Worm (Caenorhabditis elegans) whole organism, L4 larva: ENCODE results near the gene T27E4.7.

ENCODE experiments used
- F37D6.2 ChIP-seq: sonication (generic microtip); optimal IDR thresholded peaks from 2 replicates; lab custom pipeline; 2016; ENCODE audit warnings: mild to moderate bottlenecking, missing genetic modification characterization, missing compliant biosample characterization
- Y75B8A.6 ChIP-seq: fragments of 200-800 bp; sonication (Bioruptor generic); IDR thresholded peaks from 2 replicates; pipeline ENCODE4 v1.3.6; 2022; ENCODE audit warnings: missing genetic modification reagents, missing genetic modification characterization, missing compliant biosample characterization
- aha-1 ChIP-seq: fragments of 150-350 bp; peaks from one replicate; lab custom pipeline; 2014; ENCODE audit warnings: missing biosample characterization, missing genetic modification characterization
- aly-2 ChIP-seq: sonication (generic microtip); optimal IDR thresholded peaks from 2 replicates; lab custom pipeline; 2018; ENCODE audit warnings: missing biosample characterization, missing genetic modification characterization
- ces-1 ChIP-seq: fragments of 150-350 bp; sonication (generic microtip); optimal IDR thresholded peaks from 4 replicates; lab custom pipeline; 2014; ENCODE audit warnings: missing biosample characterization, missing genetic modification reagents, missing genetic modification characterization
- ctbp-1 ChIP-seq: fragments of 200-800 bp; sonication (Bioruptor generic); IDR thresholded peaks from 2 replicates; pipeline ENCODE4 v1.3.6; 2022; ENCODE audit warnings: missing genetic modification reagents, missing genetic modification characterization, missing compliant biosample characterization
- daf-16 ChIP-seq, 3 experiments: sonication (generic microtip); optimal IDR thresholded peaks; 2 replicates each; lab custom pipeline; 2016 to 2017; ENCODE audit warnings: missing genetic modification characterization in 3 of 3, missing genetic modification reagents in 3 of 3, mild to moderate bottlenecking in 2 of 3, missing compliant biosample characterization in 2 of 3, missing biosample characterization in 1 of 3, moderate library complexity in 1 of 3
- dmd-9 ChIP-seq: fragments of 200-800 bp; sonication (Bioruptor generic); IDR thresholded peaks from 2 replicates; pipeline ENCODE4 v1.3.6; 2022; ENCODE audit warnings: missing genetic modification reagents, missing genetic modification characterization, missing compliant biosample characterization
- egl-43 ChIP-seq: fragments of 200-800 bp; sonication (Bioruptor generic); IDR thresholded peaks from 2 replicates; pipeline ENCODE4 v1.3.6; 2022; ENCODE audit warnings: missing genetic modification reagents, missing genetic modification characterization, missing compliant biosample characterization
- lim-7 ChIP-seq: fragments of 200-800 bp; sonication (Bioruptor generic); IDR thresholded peaks from 2 replicates; pipeline ENCODE4 v1.3.6; 2022; ENCODE audit warnings: missing genetic modification characterization, missing compliant biosample characterization
- lin-1 ChIP-seq: fragments of 200-800 bp; sonication (Bioruptor generic); IDR thresholded peaks from 2 replicates; pipeline ENCODE4 v1.3.6; 2022; ENCODE audit warnings: missing genetic modification reagents, missing genetic modification characterization, missing compliant biosample characterization
- lin-13 ChIP-seq: fragments of 150-350 bp; optimal IDR thresholded peaks from 2 replicates; lab custom pipeline; 2014; ENCODE audit warnings: missing biosample characterization, missing genetic modification reagents, missing genetic modification characterization
- lin-15B ChIP-seq: fragments of 150-350 bp; sonication (generic microtip); optimal IDR thresholded peaks from 3 replicates; lab custom pipeline; 2014; ENCODE audit warnings: missing biosample characterization, missing genetic modification characterization
- lin-29 ChIP-seq: fragments of 200-800 bp; sonication (Bioruptor generic); IDR thresholded peaks from 2 replicates; pipeline ENCODE4 v1.3.6; 2022; ENCODE audit warnings: missing genetic modification reagents, missing genetic modification characterization, missing compliant biosample characterization
- lin-39 ChIP-seq: fragments of 150-350 bp; optimal IDR thresholded peaks from 2 replicates; lab custom pipeline; 2014; ENCODE audit warnings: missing biosample characterization, missing genetic modification reagents, missing genetic modification characterization
- mes-2 ChIP-seq: sonication (generic microtip); optimal IDR thresholded peaks from 2 replicates; lab custom pipeline; 2016; ENCODE audit warnings: missing genotype, mild to moderate bottlenecking, missing genetic modification characterization, missing compliant biosample characterization; ENCODE audit not compliant: poor library complexity, severe bottlenecking
- mxl-3 ChIP-seq: fragments of 200-800 bp; sonication (Bioruptor generic); optimal IDR thresholded peaks from 2 replicates; lab custom pipeline; 2018; ENCODE audit warnings: mild to moderate bottlenecking, missing genetic modification characterization, missing compliant biosample characterization
- nhr-10 ChIP-seq: fragments of 150-350 bp; optimal IDR thresholded peaks from 2 replicates; lab custom pipeline; 2014; ENCODE audit warnings: missing biosample characterization, missing genetic modification characterization
- nhr-25 ChIP-seq: sonication (generic microtip); optimal IDR thresholded peaks from 2 replicates; lab custom pipeline; 2017; ENCODE audit warnings: missing genetic modification characterization, mild to moderate bottlenecking, missing compliant biosample characterization, antibody characterized with exemption, moderate library complexity, borderline replicate concordance; ENCODE audit not compliant: insufficient read depth
- rbr-2 ChIP-seq: sonication (generic microtip); optimal IDR thresholded peaks from 2 replicates; lab custom pipeline; 2016; ENCODE audit warnings: missing genotype, missing genetic modification characterization, missing compliant biosample characterization
- sdz-12 ChIP-seq: fragments of 200-800 bp; sonication (Bioruptor generic); optimal IDR thresholded peaks from 2 replicates; lab custom pipeline; 2018; ENCODE audit warnings: mild to moderate bottlenecking, missing genetic modification characterization, missing compliant biosample characterization
- skn-1 ChIP-seq: fragments of 150-350 bp; optimal IDR thresholded peaks from 2 replicates; lab custom pipeline; 2014; ENCODE audit warnings: missing biosample characterization, missing genetic modification characterization
- spr-3 ChIP-seq: fragments of 200-800 bp; sonication (Bioruptor generic); optimal IDR thresholded peaks from 2 replicates; lab custom pipeline; 2018; ENCODE audit warnings: mild to moderate bottlenecking, missing genetic modification characterization, missing compliant biosample characterization
- unc-62 ChIP-seq, 3 experiments: fragments of 150-350 bp in 1 of 3; sonication (generic microtip); optimal IDR thresholded peaks in 2 of 3; peaks in 1 of 3; 1 replicate in 1 of 3; 2 replicates in 2 of 3; lab custom pipeline; 2014 to 2017; ENCODE audit warnings: missing biosample characterization in 3 of 3, missing genetic modification characterization in 3 of 3, missing genetic modification reagents in 3 of 3, missing genotype in 1 of 3
- ztf-7 ChIP-seq: fragments of 150-350 bp; optimal IDR thresholded peaks from 2 replicates; lab custom pipeline; 2014; ENCODE audit warnings: missing biosample characterization, missing genetic modification characterization

The T27E4.7 gene

ce11 chrV:9051100-9051499 is 25.0 kb downstream of the T27E4.7 start, which contains the start of gene C25E10.7:
C25E10.7 (minus strand) TSS chrV:9051200.
- no peak for TF ChIP-seq ces-1
- no peak for TF ChIP-seq sdz-12 (GFP tag; lab: Kevin White, UChicago)
- TF ChIP-seq lim-7 (GFP tag; lab: Robert Waterston, UW) = no peak

DNA sequence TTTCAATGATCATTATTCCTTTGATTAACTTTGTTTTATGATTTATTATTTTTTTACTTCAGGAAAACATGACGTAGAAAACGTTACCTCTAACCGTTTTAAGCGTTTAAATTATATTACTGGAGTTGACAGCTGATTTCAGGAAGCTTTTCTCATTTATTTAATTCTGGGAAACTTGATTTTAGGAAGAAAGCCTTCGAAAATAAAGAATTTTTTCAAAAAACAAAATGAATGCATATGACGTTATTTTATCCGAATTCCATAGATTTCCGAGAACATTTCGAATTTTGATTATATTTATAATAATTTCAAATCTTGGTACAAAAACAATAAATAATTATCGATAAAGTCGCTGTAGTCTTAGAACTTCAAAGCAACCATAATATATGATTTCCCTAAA is 26.9 kb downstream of the T27E4.7 start:
- TF ChIP-seq egl-43 (GFP tag; lab: Robert Waterston, UW) = no peak
- no peak for TF ChIP-seq unc-62 (GFP tag; optimal IDR thresholded peaks at IDR 0.05 in 1 of 2; lab: Kevin White, UChicago)
- TF ChIP-seq unc-62 (tag; optimal IDR thresholded peaks at IDR 0.05; lab: Kevin White, UChicago) = no peak
- no peak for TF ChIP-seq dmd-9 (GFP tag; lab: Robert Waterston, UW)
- TF ChIP-seq mxl-3 (GFP tag; lab: Kevin White, UChicago) = no peak
- TF ChIP-seq Y75B8A.6 (GFP tag; lab: Robert Waterston, UW) = no peak
- TF ChIP-seq ctbp-1 = no peak
- no peak for TF ChIP-seq rbr-2 (tag; lab: Kevin White, UChicago)
- no peak for TF ChIP-seq lin-39 (tag; lab: Kevin White, UChicago)

- TF ChIP-seq ztf-7 (tag; lab: Kevin White, UChicago) (no peak), aha-1 (tag; lab: Kevin White, UChicago) (peak; percentile 92), lin-29 (GFP tag; lab: Robert Waterston, UW) (no peak)
- TF ChIP-seq, all 104 proteins: peak for 1
These were observed 28.5 kb downstream of the T27E4.7 start, which contains the start of gene C25E10.17 for ce11 chrV:9047555-9048049. C25E10.17 (minus strand) TSS chrV:9047605.

DNA sequence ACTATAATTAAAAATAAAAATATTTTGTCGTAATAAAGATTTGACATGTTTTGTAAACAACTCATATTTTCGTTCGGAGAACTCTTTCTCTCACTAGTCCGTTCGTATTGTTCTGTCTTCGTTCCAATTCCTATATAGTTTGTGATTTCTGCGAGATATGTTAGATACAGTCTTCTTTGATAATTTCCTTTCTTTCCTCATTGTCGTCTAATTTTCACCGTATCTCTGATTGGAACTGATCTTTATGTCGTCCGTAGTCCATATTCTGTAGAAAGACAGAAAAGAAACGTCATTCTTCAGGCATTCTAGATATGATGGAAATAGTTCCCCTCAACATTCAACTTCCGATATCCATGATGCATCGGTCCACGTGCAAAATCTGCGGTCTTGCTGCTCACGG is 31.3 kb downstream of the T27E4.7 start, which contains the start of gene nhr-30:
Gene nhr-30 (plus strand): TSS at position 301 of the 400 bp plus-strand sequence.
- TF ChIP-seq lin-15B (tag; lab: Kevin White, UChicago) = no peak
- TF ChIP-seq unc-62 (GFP tag; optimal IDR thresholded peaks at IDR 0.05 in 1 of 2; lab: Kevin White, UChicago) = peak in 1 of 2 experiments; percentile 1
- TF ChIP-seq unc-62 (tag; optimal IDR thresholded peaks at IDR 0.05; lab: Kevin White, UChicago) = no peak
- TF ChIP-seq skn-1 (tag; lab: Kevin White, UChicago) = no peak

- TF ChIP-seq lin-13 (no peak), nhr-25 (no peak), aly-2 (tag; lab: Kevin White, UChicago) (no peak), F37D6.2 (tag; lab: Kevin White, UChicago) (no peak)
- TF ChIP-seq, all 104 proteins: peak for 0
These were observed 35.1 kb downstream of the T27E4.7 start, which contains the start of gene cyp-33B1 for ce11 chrV:9041030-9041429. cyp-33B1 (plus strand) TSS chrV:9041330.

DNA sequence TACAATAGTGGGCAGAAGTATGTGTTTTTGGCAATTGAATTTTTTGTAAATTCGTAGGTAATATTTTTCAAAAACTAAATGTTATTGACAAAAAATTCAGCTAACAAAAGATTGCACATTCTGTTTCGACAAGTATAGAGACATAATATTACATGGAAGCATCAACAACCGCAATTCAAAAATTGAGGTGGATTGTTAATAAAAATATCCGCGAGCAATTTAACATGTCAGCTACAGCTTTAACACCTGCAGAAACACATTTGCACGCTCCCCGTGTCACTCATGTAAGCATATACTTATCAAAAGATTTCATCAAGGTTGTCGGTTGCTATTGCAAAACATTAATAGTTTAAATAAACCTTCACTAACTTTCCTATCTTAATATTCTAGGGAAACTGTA is 40.4 kb downstream of the T27E4.7 start, which contains the start of gene srsx-34:
Gene srsx-34 (plus strand): TSS at position 301 of the 400 bp plus-strand sequence.
- no peak for TF ChIP-seq mes-2
- TF ChIP-seq lin-1 (GFP tag; lab: Robert Waterston, UW) = no peak
- TF ChIP-seq aha-1 (tag; lab: Kevin White, UChicago) = peak; percentile 31

DNA sequence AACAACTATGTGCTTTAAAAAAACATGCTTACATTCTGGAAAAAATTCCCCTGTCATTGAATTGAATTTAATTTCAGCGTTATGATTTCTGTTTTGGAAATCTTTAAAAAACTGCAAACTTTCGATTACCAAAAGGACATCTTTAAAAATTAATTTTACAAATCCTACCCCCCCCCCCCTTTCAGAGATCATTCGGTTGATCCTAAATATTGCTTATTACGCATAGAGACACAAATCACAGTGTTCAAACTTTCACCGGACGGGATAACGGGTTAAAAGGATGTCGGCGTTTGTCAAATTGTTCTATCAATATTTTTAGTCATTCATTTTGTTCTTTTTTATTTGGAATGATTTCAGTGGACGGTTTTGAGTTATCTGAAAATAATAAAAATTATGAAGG is 42.9 kb downstream of the T27E4.7 start, which contains the start of gene C25E10.4:
Gene C25E10.4 (plus strand): TSS at position 301 of the 400 bp plus-strand sequence.
- TF ChIP-seq aha-1 (tag; lab: Kevin White, UChicago) (peak; percentile 37), dmd-9 (GFP tag; lab: Robert Waterston, UW) (no peak), nhr-10 (tag; lab: Kevin White, UChicago) (no peak), spr-3 (no peak), daf-16 (GFP tag; optimal IDR thresholded peaks at IDR 0.05; lab: Kevin White, UChicago) (no peak), daf-16 (tag; optimal IDR thresholded peaks at IDR 0.05; lab: Kevin White, UChicago) (no peak), rbr-2 (tag; lab: Kevin White, UChicago) (no peak)
